Fruit fly (Drosophila melanogaster) whole organism, embryonic: ENCODE results near the gene Irbp18.

Experiments used
- BEAF-32 ChIP-seq: fragments of 200-800 bp; sonication (Bioruptor generic); optimal IDR thresholded peaks from 3 replicates; lab custom pipeline; 2017; ENCODE audit warnings: missing biosample characterization, missing genetic modification characterization, mild to moderate bottlenecking, moderate library complexity, missing genetic modification reagents
- Bgb ChIP-seq: fragments of 200-800 bp; sonication (Bioruptor generic); IDR thresholded peaks from 2 replicates; pipeline ENCODE4 v1.3.6; 2022; ENCODE audit warnings: missing biosample characterization, missing genetic modification characterization; ENCODE audit not compliant: partially characterized antibody
- C15 ChIP-seq: fragments of 200-800 bp; sonication (Bioruptor generic); IDR thresholded peaks from 3 replicates; pipeline ENCODE4 v1.3.6; 2022; ENCODE audit warnings: missing biosample characterization, missing genetic modification characterization
- CG10462 ChIP-seq: fragments of 200-800 bp; sonication (Bioruptor generic); optimal IDR thresholded peaks from 2 replicates; lab custom pipeline; 2016; ENCODE audit warnings: missing biosample characterization, missing genetic modification characterization
- CG11247 ChIP-seq: fragments of 200-800 bp; sonication (Bioruptor generic); IDR thresholded peaks from 2 replicates; pipeline ENCODE4 v1.3.6; 2022; ENCODE audit warnings: missing biosample characterization, missing genetic modification characterization
- CG11456 ChIP-seq: fragments of 200-800 bp; sonication (Bioruptor generic); IDR thresholded peaks from 3 replicates; pipeline ENCODE4 v1.3.6; 2022; ENCODE audit warnings: missing biosample characterization, missing genetic modification characterization
- CG11723 ChIP-seq: fragments of 200-800 bp; sonication (Bioruptor generic); optimal IDR thresholded peaks from 2 replicates; lab custom pipeline; 2017; ENCODE audit warnings: missing biosample characterization, mild to moderate bottlenecking, missing genetic modification characterization
- CG12391 ChIP-seq: fragments of 200-800 bp; sonication (Bioruptor generic); optimal IDR thresholded peaks from 3 replicates; lab custom pipeline; 2018; ENCODE audit warnings: missing biosample characterization, mild to moderate bottlenecking, missing genetic modification characterization, moderate library complexity
- CG15696 ChIP-seq: fragments of 200-800 bp; sonication (Bioruptor generic); optimal IDR thresholded peaks from 2 replicates; lab custom pipeline; 2019; ENCODE audit warnings: missing biosample characterization, mild to moderate bottlenecking, missing genetic modification characterization, moderate library complexity
- CG18764 ChIP-seq: fragments of 200-800 bp; sonication (Bioruptor generic); optimal IDR thresholded peaks from 3 replicates; lab custom pipeline; 2016; ENCODE audit warnings: missing biosample characterization, missing genetic modification characterization
- CG2202 ChIP-seq: fragments of 200-800 bp; sonication (Bioruptor generic); optimal IDR thresholded peaks from 2 replicates; lab custom pipeline; 2018; ENCODE audit warnings: missing biosample characterization, mild to moderate bottlenecking, missing genetic modification characterization
- CG32532 ChIP-seq: fragments of 200-800 bp; sonication (Bioruptor generic); IDR thresholded peaks from 2 replicates; pipeline ENCODE4 v1.3.6; 2022; ENCODE audit warnings: missing biosample characterization, missing genetic modification characterization
- CG34422 ChIP-seq: fragments of 200-800 bp; sonication (Bioruptor generic); IDR thresholded peaks from 3 replicates; pipeline ENCODE4 v1.3.6; 2022; ENCODE audit warnings: missing biosample characterization, missing genetic modification characterization
- CG4328 ChIP-seq: fragments of 200-800 bp; sonication (Bioruptor generic); optimal IDR thresholded peaks from 3 replicates; lab custom pipeline; 2017; ENCODE audit warnings: missing biosample characterization, missing genetic modification reagents, missing genetic modification characterization
- CG4617 ChIP-seq: fragments of 200-800 bp; sonication (Bioruptor generic); optimal IDR thresholded peaks from 3 replicates; lab custom pipeline; 2016; ENCODE audit warnings: missing biosample characterization, missing genetic modification characterization, borderline replicate concordance
- CG7357 ChIP-seq: fragments of 200-800 bp; sonication (Bioruptor generic); IDR thresholded peaks from 3 replicates; pipeline ENCODE4 v1.3.6; 2022; ENCODE audit warnings: missing biosample characterization, missing genetic modification characterization
- CG9437 ChIP-seq: fragments of 200-800 bp; sonication (Bioruptor generic); optimal IDR thresholded peaks from 2 replicates; lab custom pipeline; 2018; ENCODE audit warnings: missing biosample characterization, mild to moderate bottlenecking, missing genetic modification characterization
- CG9817 ChIP-seq: fragments of 200-800 bp; sonication (Bioruptor generic); optimal IDR thresholded peaks from 2 replicates; lab custom pipeline; 2018; ENCODE audit warnings: missing biosample characterization, mild to moderate bottlenecking, missing genetic modification characterization, moderate library complexity
- Camta ChIP-seq: fragments of 200-800 bp; sonication (Bioruptor generic); optimal IDR thresholded peaks from 2 replicates; lab custom pipeline; 2016; ENCODE audit warnings: missing biosample characterization, missing genetic modification characterization
- CoRest ChIP-seq: fragments of 200-800 bp; sonication (Bioruptor generic); optimal IDR thresholded peaks from 3 replicates; lab custom pipeline; 2018; ENCODE audit warnings: missing biosample characterization, mild to moderate bottlenecking, missing genetic modification characterization, moderate library complexity
- Eip74EF ChIP-seq, 2 experiments: fragments of 200-800 bp in 1 of 2; fragments of >200 bp in 1 of 2; sonication (Bioruptor generic) in 1 of 2; optimal IDR thresholded peaks; 2 replicates each; lab custom pipeline; 2017 to 2019; ENCODE audit warnings: missing biosample characterization in 2 of 2, missing genetic modification characterization in 2 of 2, mild to moderate bottlenecking in 1 of 2, moderate library complexity in 1 of 2
- Elba2 ChIP-seq: fragments of 200-800 bp; sonication (Bioruptor generic); optimal IDR thresholded peaks from 3 replicates; lab custom pipeline; 2016; ENCODE audit warnings: missing biosample characterization, missing genetic modification characterization
- H2.0 ChIP-seq: fragments of 200-800 bp; sonication (Bioruptor generic); IDR thresholded peaks from 2 replicates; pipeline ENCODE4 v1.3.6; 2022; ENCODE audit warnings: missing biosample characterization, missing genetic modification characterization
- Kr ChIP-seq: fragments of 200-800 bp; sonication (Bioruptor generic); optimal IDR thresholded peaks from 2 replicates; lab custom pipeline; 2017; ENCODE audit warnings: missing biosample characterization, mild to moderate bottlenecking, missing genetic modification characterization
- MESR4 ChIP-seq: fragments of 200-800 bp; sonication (Bioruptor generic); optimal IDR thresholded peaks from 2 replicates; lab custom pipeline; 2018; ENCODE audit warnings: missing biosample characterization, mild to moderate bottlenecking, missing genetic modification characterization, moderate library complexity
- Nf-YC ChIP-seq: fragments of 200-800 bp; optimal IDR thresholded peaks from 3 replicates; lab custom pipeline; 2019; ENCODE audit warnings: missing biosample characterization, mild to moderate bottlenecking, missing genetic modification characterization, moderate library complexity
- Sox100B ChIP-seq: fragments of 200-800 bp; sonication (Bioruptor generic); optimal IDR thresholded peaks from 3 replicates; lab custom pipeline; 2018; ENCODE audit warnings: missing biosample characterization, mild to moderate bottlenecking, missing genetic modification characterization
- Xrp1 ChIP-seq: fragments of 200-800 bp; sonication (Bioruptor generic); IDR thresholded peaks from 2 replicates; pipeline ENCODE4 v1.3.6; 2022; ENCODE audit warnings: missing biosample characterization, missing genetic modification characterization
- az2 ChIP-seq: fragments of 200-800 bp; sonication (Bioruptor generic); optimal IDR thresholded peaks from 3 replicates; lab custom pipeline; 2016; ENCODE audit warnings: missing biosample characterization, missing genetic modification characterization
- cato ChIP-seq: fragments of 200-800 bp; sonication (Bioruptor generic); optimal IDR thresholded peaks from 2 replicates; lab custom pipeline; 2016; ENCODE audit warnings: missing biosample characterization, missing genetic modification characterization, borderline replicate concordance
- crp ChIP-seq, 2 experiments: fragments of 200-800 bp; sonication (Bioruptor generic); optimal IDR thresholded peaks; 2 replicates in 1 of 2; 3 replicates in 1 of 2; lab custom pipeline; 2017; ENCODE audit warnings: missing biosample characterization in 2 of 2, missing genetic modification characterization in 2 of 2, mild to moderate bottlenecking in 1 of 2, moderate library complexity in 1 of 2
- disco-r ChIP-seq: fragments of 200-800 bp; sonication (Bioruptor generic); optimal IDR thresholded peaks from 2 replicates; lab custom pipeline; 2016; ENCODE audit warnings: missing biosample characterization, missing genetic modification characterization
- exex ChIP-seq: fragments of 200-800 bp; sonication (Bioruptor generic); optimal IDR thresholded peaks from 4 replicates; lab custom pipeline; 2018; ENCODE audit warnings: missing biosample characterization, mild to moderate bottlenecking, missing genetic modification characterization, moderate library complexity
- gce ChIP-seq: fragments of 200-800 bp; sonication (Bioruptor generic); IDR thresholded peaks from 3 replicates; pipeline ENCODE4 v1.3.6; 2022; ENCODE audit warnings: missing biosample characterization, missing genetic modification characterization
- hb ChIP-seq: fragments of 200-800 bp; sonication (Bioruptor generic); IDR thresholded peaks from 3 replicates; pipeline ENCODE4 v1.3.6; 2022; ENCODE audit warnings: missing biosample characterization, missing genetic modification characterization; ENCODE audit not compliant: partially characterized antibody
- insv ChIP-seq, 2 experiments: fragments of 200-800 bp; sonication (Bioruptor generic); optimal IDR thresholded peaks; 3 replicates each; lab custom pipeline; 2016 to 2018; ENCODE audit warnings: missing biosample characterization in 2 of 2, missing genetic modification characterization in 2 of 2
- inv ChIP-seq: fragments of 200-800 bp; sonication (Bioruptor generic); IDR thresholded peaks from 2 replicates; pipeline ENCODE4 v1.3.6; 2022; ENCODE audit warnings: missing biosample characterization, missing genetic modification characterization; ENCODE audit not compliant: partially characterized antibody
- lab ChIP-seq: fragments of 200-800 bp; sonication (Bioruptor generic); optimal IDR thresholded peaks from 3 replicates; lab custom pipeline; 2017; ENCODE audit warnings: missing biosample characterization, missing genetic modification characterization, mild to moderate bottlenecking, moderate library complexity, missing genetic modification reagents
- lmd ChIP-seq: fragments of 200-800 bp; sonication (Bioruptor generic); IDR thresholded peaks from 2 replicates; pipeline ENCODE4 v1.3.6; 2022; ENCODE audit warnings: missing biosample characterization, missing genetic modification characterization
- pan ChIP-seq, 4 experiments: fragments of >200 bp in 3 of 4; fragments of 200-800 bp in 1 of 4; sonication (Bioruptor generic) in 1 of 4; optimal IDR thresholded peaks in 3 of 4; IDR thresholded peaks in 1 of 4; 2 replicates each; pipeline versions ENCODE4 v1.3.6 to Lab custom; 2017 to 2022; ENCODE audit warnings: missing biosample characterization in 2 of 4, missing genetic modification characterization in 2 of 4, mixed read lengths in 1 of 4
- sens ChIP-seq: fragments of 200-800 bp; sonication (Bioruptor generic); peaks from one replicate; lab custom pipeline; 2016; ENCODE audit warnings: missing biosample characterization, missing genetic modification characterization
- so ChIP-seq: fragments of 200-800 bp; sonication (Bioruptor generic); IDR thresholded peaks from 3 replicates; pipeline ENCODE4 v1.3.6; 2022; ENCODE audit warnings: missing biosample characterization, missing genetic modification characterization
- ssp ChIP-seq: fragments of 200-800 bp; sonication (Bioruptor generic); IDR thresholded peaks from 2 replicates; pipeline ENCODE4 v1.3.6; 2022; ENCODE audit warnings: missing biosample characterization, missing genetic modification characterization
- tgo ChIP-seq: fragments of 200-800 bp; sonication (Bioruptor generic); IDR thresholded peaks from 3 replicates; pipeline ENCODE4 v1.3.6; 2022; ENCODE audit warnings: missing biosample characterization, missing genetic modification characterization
- trem ChIP-seq: fragments of 200-800 bp; optimal IDR thresholded peaks from 3 replicates; lab custom pipeline; 2019; ENCODE audit warnings: missing biosample characterization, mild to moderate bottlenecking, missing genetic modification characterization, moderate library complexity
- usp ChIP-seq: fragments of >200 bp; optimal IDR thresholded peaks from 2 replicates; lab custom pipeline; 2017; ENCODE audit warnings: missing biosample characterization, missing genetic modification characterization
- wdn ChIP-seq: fragments of 200-800 bp; sonication (Bioruptor generic); IDR thresholded peaks from 2 replicates; pipeline ENCODE4 v1.3.6; 2022; ENCODE audit warnings: missing biosample characterization, missing genetic modification characterization
- zf30C ChIP-seq: fragments of 200-800 bp; sonication (Bioruptor generic); optimal IDR thresholded peaks from 3 replicates; lab custom pipeline; 2018; ENCODE audit warnings: missing biosample characterization, mild to moderate bottlenecking, missing genetic modification characterization

Gene Irbp18

DNA sequence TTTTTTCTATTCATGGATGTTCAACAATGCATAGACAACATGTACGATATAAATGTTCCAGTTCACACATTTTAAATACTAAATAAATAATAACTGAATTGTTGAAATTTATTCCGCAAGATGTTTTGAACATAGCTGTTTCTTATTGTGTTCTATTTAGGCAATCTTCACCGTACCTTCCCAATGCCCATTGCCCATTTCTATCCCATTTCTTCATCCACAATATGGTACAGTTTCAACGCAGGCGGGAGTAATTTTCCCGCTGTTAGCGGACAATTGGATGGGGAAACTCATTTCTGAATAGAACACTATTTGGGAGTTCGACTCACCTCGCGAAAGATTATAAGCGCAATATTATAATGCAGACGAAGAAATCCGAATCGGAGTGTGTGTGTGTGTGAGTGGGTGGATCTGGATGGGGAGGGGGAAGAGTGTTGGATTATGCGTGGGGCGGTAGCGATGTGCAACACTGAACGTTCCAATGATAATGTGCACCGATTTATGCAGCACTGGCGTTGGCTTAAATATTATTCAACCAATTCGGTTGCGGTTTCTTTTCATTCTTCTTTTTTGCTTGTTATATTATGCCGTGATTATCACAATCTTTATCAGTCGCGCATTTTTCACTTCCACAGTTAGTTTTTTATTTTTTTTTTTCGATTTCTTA is 5.9 kb downstream of the Irbp18 start (continued):
- peak; percentile 40 for TF ChIP-seq CG9437
- peak; percentile 19; the same call in 1 of the 2 replicates for TF ChIP-seq H2.0
- TF ChIP-seq lab: peak; percentile 80
- no peak for TF ChIP-seq CG2202
- no peak for TF ChIP-seq usp
- peak; percentile 35 for TF ChIP-seq CG4328 (GFP tag; lab: Kevin White, UChicago)
- no peak for TF ChIP-seq hb (GFP tag; lab: Robert Waterston, UW)
- TF ChIP-seq insv (GFP tag; optimal IDR thresholded peaks at IDR 0.05; lab: Kevin White, UChicago): peak in 1 of 2 experiments; percentile 33
- peak; percentile 10 for TF ChIP-seq Nf-YC
- peak in 1 of 2 experiments; percentile 39 for TF ChIP-seq crp (GFP tag; optimal IDR thresholded peaks at IDR 0.05; lab: Kevin White, UChicago)
- peak; percentile 57; the same call in 1 of the 2 replicates for TF ChIP-seq Xrp1 (GFP tag; lab: Robert Waterston, UW)
- TF ChIP-seq C15 (GFP tag; lab: Robert Waterston, UW): no peak
- TF ChIP-seq CoRest (tag; lab: Kevin White, UChicago): no peak
- TF ChIP-seq Kr: no peak
- TF ChIP-seq CG11456 (GFP tag; lab: Robert Waterston, UW): peak; percentile 67; the same call in 2 of the 3 replicates
- peak; percentile 68 for TF ChIP-seq CG11247
- TF ChIP-seq sens: peak; percentile 6
- peak; percentile 27 for TF ChIP-seq az2
- peak; percentile 35 for TF ChIP-seq lmd
- peak; percentile 10 for TF ChIP-seq CG9817
- peak; percentile 1 for TF ChIP-seq BEAF-32 (GFP tag; lab: Kevin White, UChicago)
- no peak for TF ChIP-seq Bgb
- 0 out of 2 replicates have a peak, but pooled peaks have one; percentile 43 for TF ChIP-seq CG32532
- peak; percentile 27 for TF ChIP-seq Elba2
- peak; percentile 32 for TF ChIP-seq trem (tag; lab: Kevin White, UChicago)
- TF ChIP-seq CG12391 (tag; lab: Kevin White, UChicago): peak; percentile 34
- peak; percentile 2 for TF ChIP-seq CG11723 (GFP tag; lab: Kevin White, UChicago)
- TF ChIP-seq disco-r (GFP tag; lab: Kevin White, UChicago): peak; percentile 18
- peak; percentile 38 for TF ChIP-seq Camta (GFP tag; lab: Kevin White, UChicago)
- peak; percentile 58; the same call in 2 of the 3 replicates for TF ChIP-seq CG34422 (GFP tag; lab: Robert Waterston, UW)
- peak; percentile 34; the same call in 2 of the 3 replicates for TF ChIP-seq tgo
- TF ChIP-seq exex (tag; lab: Kevin White, UChicago): no peak
- peak; percentile 14 for TF ChIP-seq Sox100B (GFP tag; lab: Kevin White, UChicago)
- no peak for TF ChIP-seq CG7357 (GFP tag; lab: Robert Waterston, UW)
- TF ChIP-seq wdn (GFP tag; lab: Robert Waterston, UW): no peak
- no peak for TF ChIP-seq Eip74EF (GFP tag; optimal IDR thresholded peaks at IDR 0.05; lab: Kevin White, UChicago)
- no peak for TF ChIP-seq so (GFP tag; lab: Robert Waterston, UW)
- peak; percentile 43 for TF ChIP-seq CG10462 (GFP tag; lab: Kevin White, UChicago)
- peak; percentile 52 for TF ChIP-seq CG18764 (GFP tag; lab: Kevin White, UChicago)
- TF ChIP-seq CG4617 (GFP tag; lab: Kevin White, UChicago): peak; percentile 94
- no peak for TF ChIP-seq CG15696 (tag; lab: Kevin White, UChicago)
- no peak for TF ChIP-seq ssp (GFP tag; lab: Robert Waterston, UW)
- no peak for TF ChIP-seq MESR4
- TF ChIP-seq inv (GFP tag; lab: Robert Waterston, UW): no peak
- no peak for TF ChIP-seq cato (GFP tag; lab: Kevin White, UChicago)
- TF ChIP-seq pan (optimal IDR thresholded peaks at IDR 0.05; lab: Kevin White, UChicago): no peak
- peak in 1 of 2 experiments; percentile 64 for TF ChIP-seq pan (GFP tag; optimal IDR thresholded peaks at IDR 0.05 in 1 of 2, IDR thresholded peaks at IDR 0.05 in 1 of 2)
- no peak for TF ChIP-seq zf30C
- TF ChIP-seq gce (GFP tag; lab: Robert Waterston, UW): no peak
